Fruit fly (Drosophila melanogaster): ENCODE measurements around the gene Adss.

- TF ChIP-seq CG14014 (GFP tag; IDR thresholded peaks at IDR 0.05) = no peak
- TF ChIP-seq CG30403 (GFP tag; optimal IDR thresholded peaks at IDR 0.05) = no peak
- TF ChIP-seq YL-1 (GFP tag; optimal IDR thresholded peaks at IDR 0.05) = no peak
- no peak for TF ChIP-seq H15 (GFP tag; IDR thresholded peaks at IDR 0.05)
- TF ChIP-seq Usf (GFP tag; optimal IDR thresholded peaks at IDR 0.05) = no peak
- no peak for TF ChIP-seq CG13424 (tag; optimal IDR thresholded peaks at IDR 0.05)
- TF ChIP-seq Ets97D (GFP tag; optimal IDR thresholded peaks at IDR 0.05) = no peak
- no peak for TF ChIP-seq CG14441 (GFP tag; IDR thresholded peaks at IDR 0.05)
- TF ChIP-seq CG14965 (GFP tag; optimal IDR thresholded peaks at IDR 0.05; ENCODE audit: borderline replicate concordance) = no peak
- TF ChIP-seq CG4730 (GFP tag; IDR thresholded peaks at IDR 0.05) = no peak
- TF ChIP-seq Blimp-1 (GFP tag; optimal IDR thresholded peaks at IDR 0.05) = no peak
These were observed 40.4 kb upstream of the Adss start, which contains the start of gene TotA for dm6 chr3R:20870736-20871135.
